Fruit fly (Drosophila melanogaster): ENCODE results near the gene eRF3.

Gene eRF3

dm6 chr2L:12433712-12434534, at the start of gene eRF3:
Gene eRF3 (plus strand): TSS chr2L:12434452.
- TF ChIP-seq fru (GFP tag; optimal IDR thresholded peaks at IDR 0.05), result peak; percentile 34
- TF ChIP-seq sv (GFP tag; optimal IDR thresholded peaks at IDR 0.05), result peak; percentile 59
- TF ChIP-seq woc (GFP tag; optimal IDR thresholded peaks at IDR 0.05), result peak; percentile 30
- TF ChIP-seq Hr78 (GFP tag; optimal IDR thresholded peaks at IDR 0.05), result no peak
- TF ChIP-seq Hr83 (GFP tag; optimal IDR thresholded peaks at IDR 0.05; ENCODE audit: poor library complexity, severe bottlenecking), result peak; percentile 16
- TF ChIP-seq Dif (GFP tag; optimal IDR thresholded peaks at IDR 0.05; ENCODE audit: partially characterized antibody), result peak; percentile 92
- TF ChIP-seq ey (GFP tag; optimal IDR thresholded peaks at IDR 0.05), result peak; percentile 19
- TF ChIP-seq Sp1 (GFP tag; optimal IDR thresholded peaks at IDR 0.05), result peak; percentile 75
- TF ChIP-seq h (GFP tag; optimal IDR thresholded peaks at IDR 0.05), result peak; percentile 61
- peak; percentile 84 for TF ChIP-seq HLH106 (tag; optimal IDR thresholded peaks at IDR 0.05)
- TF ChIP-seq CG9705 (GFP tag; optimal IDR thresholded peaks at IDR 0.05), result peak; percentile 17
- peak; percentile 4 to 67 for TF ChIP-seq dl (GFP tag; optimal IDR thresholded peaks at IDR 0.05; ENCODE audit: insufficient read depth in 1 of 2, partially characterized antibody in 2 of 2)
- peak; percentile 68 for TF ChIP-seq OdsH (GFP tag; optimal IDR thresholded peaks at IDR 0.05)
- peak; percentile 65 for TF ChIP-seq Hnf4 (GFP tag; optimal IDR thresholded peaks at IDR 0.05)
- no peak for TF ChIP-seq dsf (GFP tag; optimal IDR thresholded peaks at IDR 0.05; ENCODE audit: borderline replicate concordance)
- TF ChIP-seq CG32264 (GFP tag; optimal IDR thresholded peaks at IDR 0.05), result no peak
- no peak for TF ChIP-seq pan (optimal IDR thresholded peaks at IDR 0.05)
- TF ChIP-seq jim (GFP tag; optimal IDR thresholded peaks at IDR 0.05), result no peak
- TF ChIP-seq Mio (GFP tag; optimal IDR thresholded peaks at IDR 0.05), result no peak
- peak; percentile 51 for TF ChIP-seq Jra (GFP tag; optimal IDR thresholded peaks at IDR 0.05)
- peak; percentile 63 for TF ChIP-seq rgr (GFP tag; optimal IDR thresholded peaks at IDR 0.05)
- peak in 1 of 2 experiments; percentile 67 for TF ChIP-seq foxo (GFP tag; optimal IDR thresholded peaks at IDR 0.05)
- TF ChIP-seq N (GFP tag; optimal IDR thresholded peaks at IDR 0.05), result no peak
- TF ChIP-seq brk (GFP tag; optimal IDR thresholded peaks at IDR 0.05), result no peak
- TF ChIP-seq psq (GFP tag; optimal IDR thresholded peaks at IDR 0.05), result peak; percentile 59

DNA sequence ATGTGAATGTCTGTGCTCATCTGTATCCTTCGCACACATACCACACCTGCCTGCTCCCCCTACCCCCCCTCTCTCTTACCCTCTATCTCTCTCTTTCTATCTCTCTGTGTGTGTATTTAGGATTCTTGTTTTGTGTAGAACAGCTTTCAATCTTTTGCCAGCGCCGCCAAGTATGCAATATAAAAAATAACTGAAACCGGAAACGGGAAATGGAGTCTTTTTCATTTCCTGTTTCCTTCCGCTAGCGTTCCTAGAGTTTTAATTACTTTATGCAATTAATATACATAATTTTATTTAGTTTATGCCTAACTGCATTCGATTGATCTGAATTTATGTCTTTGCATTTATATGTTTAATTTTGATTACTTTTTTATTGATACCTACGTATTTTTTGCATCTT, 41.8 kb upstream of the eRF3 start:
- TF ChIP-seq Hnf4 (GFP tag; optimal IDR thresholded peaks at IDR 0.05), result no peak
- TF ChIP-seq Hr78 (GFP tag; optimal IDR thresholded peaks at IDR 0.05), result no peak
- TF ChIP-seq woc (GFP tag; optimal IDR thresholded peaks at IDR 0.05), result no peak
- TF ChIP-seq OdsH (GFP tag; optimal IDR thresholded peaks at IDR 0.05), result no peak
- no peak for TF ChIP-seq HLH106 (tag; optimal IDR thresholded peaks at IDR 0.05)
- no peak for TF ChIP-seq foxo (GFP tag; optimal IDR thresholded peaks at IDR 0.05)
- TF ChIP-seq N (GFP tag; optimal IDR thresholded peaks at IDR 0.05), result no peak

- TF ChIP-seq woc (GFP tag; optimal IDR thresholded peaks at IDR 0.05), result no peak
- TF ChIP-seq Sp1 (GFP tag; optimal IDR thresholded peaks at IDR 0.05), result no peak
- no peak for TF ChIP-seq Hnf4 (GFP tag; optimal IDR thresholded peaks at IDR 0.05)
- no peak for TF ChIP-seq HLH106 (tag; optimal IDR thresholded peaks at IDR 0.05)
- TF ChIP-seq brk (GFP tag; optimal IDR thresholded peaks at IDR 0.05), result no peak
These were observed 36.3 kb upstream of the eRF3 start, which contains the start of gene Pkd2 for dm6 chr2L:12397974-12398373. Gene Pkd2 (plus strand): TSS chr2L:12398274.

- TF ChIP-seq lola (GFP tag; optimal IDR thresholded peaks at IDR 0.05) (no peak), GATAd (GFP tag; optimal IDR thresholded peaks at IDR 0.05) (no peak), ey (GFP tag; optimal IDR thresholded peaks at IDR 0.05) (no peak), fru (GFP tag; optimal IDR thresholded peaks at IDR 0.05) (no peak), CG9705 (GFP tag; optimal IDR thresholded peaks at IDR 0.05) (no peak), Jra (GFP tag; optimal IDR thresholded peaks at IDR 0.05) (no peak)
These were observed 29.6 kb upstream of the eRF3 start for dm6 chr2L:12404555-12405077.

DNA sequence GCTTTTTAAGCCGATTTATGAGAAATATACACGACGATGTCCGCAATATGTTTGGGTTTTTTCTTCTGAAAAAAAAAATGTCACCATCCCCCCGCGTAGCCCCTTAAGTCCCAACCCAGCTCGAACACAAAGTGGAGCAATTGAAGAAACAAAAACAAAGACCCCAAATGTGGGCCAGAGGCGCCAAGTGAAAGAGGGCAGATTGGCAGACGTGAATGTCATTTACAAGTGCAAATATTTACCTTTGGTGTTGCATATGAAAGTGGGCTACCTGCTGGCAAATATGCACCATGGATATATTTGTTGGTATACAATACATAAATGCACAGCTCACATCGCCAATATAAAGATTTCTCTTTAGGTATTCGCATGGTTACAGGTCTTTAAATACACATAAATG, 23.6 kb upstream of the eRF3 start:
- TF ChIP-seq GATAd (GFP tag; optimal IDR thresholded peaks at IDR 0.05) (no peak), rgr (GFP tag; optimal IDR thresholded peaks at IDR 0.05) (no peak), Vsx2 (GFP tag; optimal IDR thresholded peaks at IDR 0.05; ENCODE audit: partially characterized antibody) (no peak), dl (GFP tag; optimal IDR thresholded peaks at IDR 0.05; ENCODE audit: insufficient read depth in 1 of 2, partially characterized antibody in 2 of 2) (no peak), OdsH (GFP tag; optimal IDR thresholded peaks at IDR 0.05) (no peak), Hnf4 (GFP tag; optimal IDR thresholded peaks at IDR 0.05) (no peak), fru (GFP tag; optimal IDR thresholded peaks at IDR 0.05) (no peak), jim (GFP tag; optimal IDR thresholded peaks at IDR 0.05) (no peak), sv (GFP tag; optimal IDR thresholded peaks at IDR 0.05) (no peak), Hr83 (GFP tag; optimal IDR thresholded peaks at IDR 0.05; ENCODE audit: poor library complexity, severe bottlenecking) (no peak), brk (GFP tag; optimal IDR thresholded peaks at IDR 0.05) (no peak)
